Worm (Caenorhabditis elegans): Measurements from ENCODE around the gene ima-1.

- no peak for TF ChIP-seq mef-2 (tag; optimal IDR thresholded peaks at IDR 0.05)
- TF ChIP-seq jun-1 (tag; optimal IDR thresholded peaks at IDR 0.05) = no peak
- TF ChIP-seq lin-15B (tag; optimal IDR thresholded peaks at IDR 0.05) = no peak
- no peak for TF ChIP-seq aly-2 (tag; optimal IDR thresholded peaks at IDR 0.05)
- no peak for TF ChIP-seq ztf-4 (tag; optimal IDR thresholded peaks at IDR 0.05)
- TF ChIP-seq unc-62 (GFP tag; optimal IDR thresholded peaks at IDR 0.05) = no peak
- TF ChIP-seq elt-2 (tag; optimal IDR thresholded peaks at IDR 0.05) = no peak
- TF ChIP-seq nhr-77 (tag; optimal IDR thresholded peaks at IDR 0.05) = no peak
- no peak for TF ChIP-seq egl-27 (tag; optimal IDR thresholded peaks at IDR 0.05)
- no peak for TF ChIP-seq pag-3 (tag; optimal IDR thresholded peaks at IDR 0.05; ENCODE audit: borderline replicate concordance, insufficient read depth)
- TF ChIP-seq nhr-28 (tag; optimal IDR thresholded peaks at IDR 0.05) = no peak
- TF ChIP-seq lin-35 (GFP tag; optimal IDR thresholded peaks at IDR 0.05) = no peak
- no peak for TF ChIP-seq ceh-82 (tag; optimal IDR thresholded peaks at IDR 0.05)
- TF ChIP-seq nhr-90 (tag; optimal IDR thresholded peaks at IDR 0.05; ENCODE audit: poor library complexity) = no peak
Measured at ce11 chrV:11216137-11216536, 23.3 kb upstream of the ima-1 start.

All from whole organism, L1 larva.